Worm (Caenorhabditis elegans) whole organism, L2 larva: ENCODE measurements around the gene gldi-9.

ENCODE experiments used
- F13H6.1 ChIP-seq: sonication (generic microtip); optimal IDR thresholded peaks from 2 replicates; lab custom pipeline; 2016; ENCODE audit warnings: missing genetic modification characterization, missing compliant biosample characterization
- R02D3.7 ChIP-seq: fragments of 150-350 bp; optimal IDR thresholded peaks from 2 replicates; lab custom pipeline; 2014; ENCODE audit warnings: missing biosample characterization, missing genetic modification characterization
- egl-27 ChIP-seq: sonication (generic microtip); optimal IDR thresholded peaks from 3 replicates; lab custom pipeline; 2017; ENCODE audit warnings: missing biosample characterization, missing genetic modification reagents, missing genetic modification characterization
- lin-13 ChIP-seq: fragments of 150-350 bp; optimal IDR thresholded peaks from 2 replicates; lab custom pipeline; 2014; ENCODE audit warnings: missing biosample characterization, missing genetic modification reagents, missing genetic modification characterization
- mbf-1 ChIP-seq: sonication (generic microtip); optimal IDR thresholded peaks from 2 replicates; lab custom pipeline; 2017; ENCODE audit warnings: missing biosample characterization, missing genetic modification characterization

ce11 chrIII:2778655-2779054 is 22.5 kb upstream of the gldi-9 start, which contains the start of gene laf-1:
- no peak for TF ChIP-seq lin-13 (GFP tag; lab: Kevin White, UChicago)
- no peak for TF ChIP-seq R02D3.7 (tag; lab: Kevin White, UChicago)
- no peak for TF ChIP-seq mbf-1 (tag; lab: Kevin White, UChicago)
- no peak for TF ChIP-seq egl-27
- TF ChIP-seq F13H6.1 (tag; lab: Kevin White, UChicago), result no peak
